Fruit fly (Drosophila melanogaster) whole organism, adult: ENCODE measurements around the gene CG43120.

Experiments
- CG11617 ChIP-seq: fragments of 200-800 bp; sonication (Bioruptor generic); optimal IDR thresholded peaks from 2 replicates; lab custom pipeline; 2017; ENCODE audit warnings: mild to moderate bottlenecking, missing biosample characterization, missing genetic modification reagents, missing genetic modification characterization
- CG12768 ChIP-seq: fragments of 200-800 bp; sonication (Bioruptor generic); optimal IDR thresholded peaks from 2 replicates; lab custom pipeline; 2017; ENCODE audit warnings: missing biosample characterization, missing genetic modification characterization, mild to moderate bottlenecking, moderate library complexity, missing genetic modification reagents
- CG14711 ChIP-seq: fragments of 200-800 bp; sonication (Bioruptor generic); optimal IDR thresholded peaks from 2 replicates; lab custom pipeline; 2018; ENCODE audit warnings: missing biosample characterization, mild to moderate bottlenecking, missing genetic modification characterization, moderate library complexity
- CG1620 ChIP-seq: fragments of 200-800 bp; sonication (Bioruptor generic); optimal IDR thresholded peaks from 2 replicates; lab custom pipeline; 2016; ENCODE audit warnings: missing biosample characterization, missing genetic modification characterization
- CG33017 ChIP-seq: fragments of 200-800 bp; sonication (Bioruptor generic); optimal IDR thresholded peaks from 2 replicates; lab custom pipeline; 2018; ENCODE audit warnings: missing biosample characterization, mild to moderate bottlenecking, missing genetic modification characterization, moderate library complexity
- CG5204 ChIP-seq: fragments of 200-800 bp; sonication (Bioruptor generic); optimal IDR thresholded peaks from 2 replicates; lab custom pipeline; 2016; ENCODE audit warnings: missing biosample characterization, missing genetic modification characterization
- CG7045 ChIP-seq: fragments of 200-800 bp; sonication (Bioruptor generic); optimal IDR thresholded peaks from 2 replicates; lab custom pipeline; 2017; ENCODE audit warnings: missing biosample characterization, mild to moderate bottlenecking, missing genetic modification characterization
- CG7101 ChIP-seq: fragments of 200-800 bp; sonication (Bioruptor generic); optimal IDR thresholded peaks from 2 replicates; lab custom pipeline; 2018; ENCODE audit warnings: missing biosample characterization, mild to moderate bottlenecking, missing genetic modification characterization, moderate library complexity
- Clk ChIP-seq: fragments of 200-800 bp; sonication (Bioruptor generic); optimal IDR thresholded peaks from 2 replicates; lab custom pipeline; 2017; ENCODE audit warnings: missing biosample characterization, missing genetic modification characterization
- Crg-1 ChIP-seq: fragments of 200-800 bp; sonication (Bioruptor generic); optimal IDR thresholded peaks from 2 replicates; lab custom pipeline; 2016; ENCODE audit warnings: missing biosample characterization, missing genetic modification characterization
- Hr96 ChIP-seq: fragments of 200-800 bp; sonication (Bioruptor generic); optimal IDR thresholded peaks from 2 replicates; lab custom pipeline; 2016; ENCODE audit warnings: missing biosample characterization, missing genetic modification characterization
- Mnt ChIP-seq: fragments of 200-800 bp; sonication (Bioruptor generic); optimal IDR thresholded peaks from 2 replicates; lab custom pipeline; 2016; ENCODE audit warnings: missing biosample characterization, mild to moderate bottlenecking, missing genetic modification characterization
- bab1 ChIP-seq: fragments of 200-800 bp; sonication (Bioruptor generic); optimal IDR thresholded peaks from 3 replicates; lab custom pipeline; 2019; ENCODE audit warnings: missing biosample characterization, mild to moderate bottlenecking, missing genetic modification characterization, moderate library complexity
- cic ChIP-seq: fragments of 200-800 bp; sonication (Bioruptor generic); optimal IDR thresholded peaks from 2 replicates; lab custom pipeline; 2017; ENCODE audit warnings: missing biosample characterization, mild to moderate bottlenecking, missing genetic modification characterization, moderate library complexity
- cnc ChIP-seq, 2 experiments: fragments of >200 bp; optimal IDR thresholded peaks; 2 replicates each; lab custom pipeline; 2017
- kay ChIP-seq: fragments of 200-800 bp; sonication (Bioruptor generic); peaks from one replicate; lab custom pipeline; 2016; ENCODE audit warnings: missing biosample characterization, missing genetic modification characterization, borderline replicate concordance
- ovo ChIP-seq: fragments of 200-800 bp; sonication (Bioruptor generic); optimal IDR thresholded peaks from 2 replicates; lab custom pipeline; 2016; ENCODE audit warnings: missing biosample characterization, missing genetic modification characterization
- pad ChIP-seq: fragments of 200-800 bp; sonication (Bioruptor generic); optimal IDR thresholded peaks from 3 replicates; lab custom pipeline; 2017; ENCODE audit warnings: missing biosample characterization, missing genetic modification characterization, mild to moderate bottlenecking, moderate library complexity, missing genetic modification reagents
- tj ChIP-seq: fragments of 200-800 bp; sonication (Bioruptor generic); optimal IDR thresholded peaks from 3 replicates; lab custom pipeline; 2017; ENCODE audit warnings: missing biosample characterization, mild to moderate bottlenecking, missing genetic modification characterization, moderate library complexity
- toe ChIP-seq: fragments of 200-800 bp; sonication (Bioruptor generic); optimal IDR thresholded peaks from 2 replicates; lab custom pipeline; 2016; ENCODE audit warnings: missing biosample characterization, missing genetic modification characterization

Gene CG43120

dm6 chr3L:14374499-14374898 lies 7.2 kb upstream of the CG43120 start:
- TF ChIP-seq Crg-1 (no peak), Hr96 (GFP tag; lab: Kevin White, UChicago) (no peak), CG7101 (tag; lab: Kevin White, UChicago) (no peak), CG7045 (GFP tag; lab: Kevin White, UChicago) (no peak), CG33017 (tag; lab: Kevin White, UChicago) (no peak), cic (GFP tag; lab: Kevin White, UChicago) (no peak), pad (GFP tag; lab: Kevin White, UChicago) (no peak), Clk (GFP tag; lab: Kevin White, UChicago) (no peak), Mnt (GFP tag; lab: Kevin White, UChicago) (no peak), CG1620 (GFP tag; lab: Kevin White, UChicago) (no peak), CG11617 (GFP tag; lab: Kevin White, UChicago) (no peak), tj (GFP tag; lab: Kevin White, UChicago) (no peak), CG5204 (GFP tag; lab: Kevin White, UChicago) (no peak), toe (GFP tag; lab: Kevin White, UChicago) (no peak), CG12768 (GFP tag; lab: Kevin White, UChicago) (no peak), cnc (optimal IDR thresholded peaks at IDR 0.05; lab: Kevin White, UChicago) (no peak)

dm6 chr3L:14375863-14376262 lies 5.8 kb upstream of the CG43120 start:
- TF ChIP-seq CG33017 (tag; lab: Kevin White, UChicago) (no peak), bab1 (GFP tag; lab: Kevin White, UChicago) (no peak)

DNA sequence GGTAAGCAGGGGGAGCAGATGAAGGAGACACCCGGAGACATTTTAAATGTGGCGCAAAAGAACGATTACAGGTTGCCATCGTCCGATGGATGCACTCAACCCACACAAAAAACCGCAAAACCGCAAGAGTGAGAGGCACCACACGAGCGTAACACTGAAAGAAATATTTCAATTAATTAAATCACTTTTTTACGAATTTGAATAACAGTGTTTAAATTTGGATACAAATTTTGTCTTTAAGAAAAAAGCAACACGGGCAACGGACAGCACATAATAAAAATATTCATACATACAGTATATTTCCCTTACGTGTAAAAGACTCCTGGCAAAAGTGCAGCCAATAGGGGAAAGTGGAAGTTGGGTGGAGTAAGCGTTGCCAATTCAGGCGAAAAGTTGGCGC lies 7.5 kb downstream of the CG43120 start:
- TF ChIP-seq CG1620 (GFP tag; lab: Kevin White, UChicago) (no peak), CG11617 (GFP tag; lab: Kevin White, UChicago) (no peak), CG33017 (tag; lab: Kevin White, UChicago) (no peak), CG7101 (tag; lab: Kevin White, UChicago) (no peak), CG5204 (GFP tag; lab: Kevin White, UChicago) (no peak), pad (GFP tag; lab: Kevin White, UChicago) (no peak), Crg-1 (no peak), Clk (GFP tag; lab: Kevin White, UChicago) (no peak), Mnt (GFP tag; lab: Kevin White, UChicago) (no peak), ovo (no peak), cic (GFP tag; lab: Kevin White, UChicago) (no peak), toe (GFP tag; lab: Kevin White, UChicago) (no peak), bab1 (GFP tag; lab: Kevin White, UChicago) (no peak), tj (GFP tag; lab: Kevin White, UChicago) (no peak), CG14711 (no peak), CG12768 (GFP tag; lab: Kevin White, UChicago) (no peak), CG7045 (GFP tag; lab: Kevin White, UChicago) (no peak)

dm6 chr3L:14397020-14397602 lies 15.4 kb downstream of the CG43120 start:
- no peak for TF ChIP-seq CG7045 (GFP tag; lab: Kevin White, UChicago)
- no peak for TF ChIP-seq CG12768 (GFP tag; lab: Kevin White, UChicago)
- TF ChIP-seq cic (GFP tag; lab: Kevin White, UChicago): no peak
- no peak for TF ChIP-seq CG5204 (GFP tag; lab: Kevin White, UChicago)
- no peak for TF ChIP-seq Hr96 (GFP tag; lab: Kevin White, UChicago)
- TF ChIP-seq toe (GFP tag; lab: Kevin White, UChicago): no peak
- no peak for TF ChIP-seq CG1620 (GFP tag; lab: Kevin White, UChicago)
- TF ChIP-seq kay (GFP tag; lab: Kevin White, UChicago): no peak
- no peak for TF ChIP-seq cnc (optimal IDR thresholded peaks at IDR 0.05; lab: Kevin White, UChicago)
- TF ChIP-seq bab1 (GFP tag; lab: Kevin White, UChicago): no peak
- no peak for TF ChIP-seq tj (GFP tag; lab: Kevin White, UChicago)
- TF ChIP-seq CG11617 (GFP tag; lab: Kevin White, UChicago): no peak
- TF ChIP-seq CG33017 (tag; lab: Kevin White, UChicago): no peak
- TF ChIP-seq CG14711: no peak
- no peak for TF ChIP-seq Mnt (GFP tag; lab: Kevin White, UChicago)
- no peak for TF ChIP-seq CG7101 (tag; lab: Kevin White, UChicago)
- TF ChIP-seq Crg-1: no peak
- TF ChIP-seq pad (GFP tag; lab: Kevin White, UChicago): no peak
- no peak for TF ChIP-seq ovo
- no peak for TF ChIP-seq Clk (GFP tag; lab: Kevin White, UChicago)

DNA sequence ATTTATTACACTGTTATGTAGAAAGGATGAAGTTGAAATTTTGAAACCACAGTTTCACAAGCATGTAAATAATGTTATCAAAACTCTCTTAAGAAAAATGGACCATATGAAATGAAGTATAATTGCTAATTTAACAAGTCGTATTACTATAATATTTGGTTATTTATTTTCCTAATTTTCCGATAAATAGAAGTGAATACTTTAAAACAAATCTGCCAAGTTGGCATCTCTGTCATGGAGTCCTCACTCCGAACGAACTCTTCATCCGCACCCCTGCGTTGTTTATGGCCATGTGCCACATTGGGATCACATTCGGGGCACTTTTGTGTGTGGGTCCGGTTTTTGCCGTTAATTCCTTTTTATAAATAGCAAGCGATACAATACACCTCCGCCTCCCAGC lies 18.2 kb downstream of the CG43120 start:
- TF ChIP-seq pad (GFP tag; lab: Kevin White, UChicago) (no peak), CG5204 (GFP tag; lab: Kevin White, UChicago) (no peak), toe (GFP tag; lab: Kevin White, UChicago) (no peak), ovo (no peak), bab1 (GFP tag; lab: Kevin White, UChicago) (no peak), Clk (GFP tag; lab: Kevin White, UChicago) (no peak), Mnt (GFP tag; lab: Kevin White, UChicago) (no peak), CG7045 (GFP tag; lab: Kevin White, UChicago) (no peak), CG1620 (GFP tag; lab: Kevin White, UChicago) (no peak), CG14711 (no peak), kay (GFP tag; lab: Kevin White, UChicago) (no peak), CG12768 (GFP tag; lab: Kevin White, UChicago) (no peak), Crg-1 (no peak)

DNA sequence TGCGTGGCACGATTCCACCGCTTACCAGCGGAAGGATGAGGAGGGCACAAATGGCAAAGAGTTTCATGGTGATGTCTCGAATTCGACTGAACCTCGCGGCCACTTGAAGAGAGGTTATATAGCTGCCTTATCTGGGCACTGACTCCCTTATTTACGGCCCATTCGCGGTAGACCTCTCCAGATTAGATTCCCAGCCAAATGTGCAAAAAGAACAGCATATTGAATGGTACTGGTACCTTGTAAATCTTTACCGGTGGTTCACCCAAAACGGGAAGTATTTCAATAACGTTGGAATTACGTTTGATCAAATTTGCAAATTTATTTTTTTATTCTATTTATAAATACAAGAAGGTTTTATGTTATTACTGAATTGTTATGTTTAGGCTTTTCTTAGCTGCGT lies 20.9 kb downstream of the CG43120 start, which contains the start of gene CG3868:
Gene CG3868 (minus strand): TSS at position 94 of the 400 bp plus-strand sequence.
- no peak for TF ChIP-seq toe (GFP tag; lab: Kevin White, UChicago)
- no peak for TF ChIP-seq CG1620 (GFP tag; lab: Kevin White, UChicago)
- no peak for TF ChIP-seq Mnt (GFP tag; lab: Kevin White, UChicago)
- TF ChIP-seq cnc (optimal IDR thresholded peaks at IDR 0.05; lab: Kevin White, UChicago): no peak
- TF ChIP-seq CG5204 (GFP tag; lab: Kevin White, UChicago): no peak
- TF ChIP-seq CG7045 (GFP tag; lab: Kevin White, UChicago): no peak
- no peak for TF ChIP-seq Crg-1
- no peak for TF ChIP-seq Hr96 (GFP tag; lab: Kevin White, UChicago)
- TF ChIP-seq kay (GFP tag; lab: Kevin White, UChicago): no peak
- no peak for TF ChIP-seq CG11617 (GFP tag; lab: Kevin White, UChicago)
- no peak for TF ChIP-seq CG14711
- no peak for TF ChIP-seq bab1 (GFP tag; lab: Kevin White, UChicago)
- no peak for TF ChIP-seq ovo
- no peak for TF ChIP-seq CG12768 (GFP tag; lab: Kevin White, UChicago)
- TF ChIP-seq tj (GFP tag; lab: Kevin White, UChicago): no peak
- TF ChIP-seq CG7101 (tag; lab: Kevin White, UChicago): no peak
